Worm (Caenorhabditis elegans) whole organism, L3 larva: ENCODE results near the gene srw-61.

Source experiments
- aly-2 ChIP-seq: fragments of 150-350 bp; optimal IDR thresholded peaks from 2 replicates; lab custom pipeline; 2014; ENCODE audit warnings: missing biosample characterization, missing genetic modification characterization
- ceh-16 ChIP-seq: sonication (generic microtip); optimal IDR thresholded peaks from 2 replicates; lab custom pipeline; 2017; ENCODE audit warnings: missing biosample characterization, missing genetic modification characterization
- ceh-28 ChIP-seq: fragments of 150-350 bp; optimal IDR thresholded peaks from 2 replicates; lab custom pipeline; 2014; ENCODE audit warnings: missing biosample characterization, missing genetic modification reagents, missing genetic modification characterization
- egl-27 ChIP-seq: sonication (generic microtip); optimal IDR thresholded peaks from 4 replicates; lab custom pipeline; 2017; ENCODE audit warnings: missing biosample characterization, missing genetic modification reagents, missing genetic modification characterization
- elt-3 ChIP-seq, 3 experiments: fragments of 150-350 bp in 1 of 3; sonication (generic microtip) in 2 of 3; optimal IDR thresholded peaks; 2 replicates in 2 of 3; 4 replicates in 1 of 3; lab custom pipeline; 2014 to 2017; ENCODE audit warnings: missing biosample characterization in 3 of 3, missing genetic modification characterization in 3 of 3
- fos-1 ChIP-seq: fragments of 150-350 bp; optimal IDR thresholded peaks from 2 replicates; lab custom pipeline; 2014; ENCODE audit warnings: missing biosample characterization, missing genetic modification characterization
- lin-39 ChIP-seq: fragments of 150-350 bp; optimal IDR thresholded peaks from 2 replicates; lab custom pipeline; 2018; ENCODE audit warnings: missing biosample characterization, missing genetic modification reagents, missing genetic modification characterization
- mdl-1 ChIP-seq: fragments of 150-350 bp; optimal IDR thresholded peaks from 2 replicates; lab custom pipeline; 2014; ENCODE audit warnings: missing biosample characterization, missing genetic modification characterization
- nhr-67 ChIP-seq: fragments of 150-350 bp; optimal IDR thresholded peaks from 2 replicates; lab custom pipeline; 2014; ENCODE audit warnings: missing biosample characterization, missing genetic modification characterization
- nhr-77 ChIP-seq: fragments of 150-350 bp; optimal IDR thresholded peaks from 2 replicates; lab custom pipeline; 2014; ENCODE audit warnings: missing biosample characterization, missing genetic modification characterization
- tbx-2 ChIP-seq: sonication (generic microtip); optimal IDR thresholded peaks from 2 replicates; lab custom pipeline; 2016; ENCODE audit warnings: mild to moderate bottlenecking, missing genetic modification characterization, missing compliant biosample characterization
- zag-1 ChIP-seq: fragments of 150-350 bp; optimal IDR thresholded peaks from 2 replicates; lab custom pipeline; 2014; ENCODE audit warnings: missing biosample characterization, missing genetic modification characterization
- ztf-11 ChIP-seq: fragments of 150-350 bp; optimal IDR thresholded peaks from 2 replicates; lab custom pipeline; 2014; ENCODE audit warnings: missing biosample characterization, missing genetic modification characterization
- ztf-4 ChIP-seq: fragments of 150-350 bp; optimal IDR thresholded peaks from 2 replicates; lab custom pipeline; 2014; ENCODE audit warnings: missing biosample characterization, missing genetic modification characterization

DNA sequence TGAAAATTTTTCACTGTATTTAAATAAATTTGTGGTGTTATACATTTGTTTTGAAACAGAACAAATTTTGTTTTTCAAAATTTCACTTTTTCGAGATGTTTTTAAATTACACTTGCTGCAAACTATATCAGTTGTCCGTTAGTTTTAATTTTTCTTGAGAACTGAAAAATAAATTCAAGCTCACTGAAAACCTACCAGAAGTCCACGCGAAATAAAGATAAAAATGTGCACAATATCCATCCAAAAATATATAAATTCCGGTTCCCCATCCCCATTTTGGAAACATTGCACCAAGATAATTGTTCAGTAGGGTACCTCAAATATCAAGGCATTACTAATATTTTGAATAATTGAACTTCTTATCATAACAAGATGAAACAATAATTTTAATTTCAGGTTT is 17.8 kb downstream of the srw-61 start:
- no peak for TF ChIP-seq aly-2
- TF ChIP-seq nhr-77 (tag; lab: Kevin White, UChicago), result no peak
- TF ChIP-seq tbx-2 (tag; lab: Kevin White, UChicago), result no peak
- no peak for TF ChIP-seq mdl-1 (tag; lab: Kevin White, UChicago)
- no peak for TF ChIP-seq ztf-11 (tag; lab: Kevin White, UChicago)
- no peak for TF ChIP-seq ceh-28 (tag; lab: Kevin White, UChicago)
- no peak for TF ChIP-seq ztf-4 (tag; lab: Kevin White, UChicago)
- no peak for TF ChIP-seq nhr-67
- no peak for TF ChIP-seq lin-39 (tag; lab: Kevin White, UChicago)
- TF ChIP-seq zag-1 (tag; lab: Kevin White, UChicago), result no peak
- TF ChIP-seq fos-1 (tag; lab: Kevin White, UChicago), result no peak
- no peak for TF ChIP-seq egl-27 (tag; lab: Kevin White, UChicago)
- TF ChIP-seq ceh-16 (tag; lab: Kevin White, UChicago), result no peak
- TF ChIP-seq elt-3 (tag; optimal IDR thresholded peaks at IDR 0.05; lab: Kevin White, UChicago), result no peak
